Worm (Caenorhabditis elegans) whole organism, midembryonic: ENCODE measurements around the gene F47B10.3.

ENCODE experiments used
- cog-1 ChIP-seq: sonication (generic microtip); optimal IDR thresholded peaks from 2 replicates; lab custom pipeline; 2016; ENCODE audit warnings: missing genetic modification characterization, missing compliant biosample characterization
- flt-1 ChIP-seq: fragments of 200-800 bp; sonication (Bioruptor generic); IDR thresholded peaks from 2 replicates; pipeline ENCODE4 v1.3.6; 2022; ENCODE audit warnings: missing genetic modification characterization, missing compliant biosample characterization
- klf-2 ChIP-seq: fragments of 200-800 bp; sonication (Bioruptor generic); conservative IDR thresholded peaks from 2 replicates; pipeline ENCODE4 v1.3.6; 2022; ENCODE audit warnings: missing genetic modification reagents, missing genetic modification characterization, missing compliant biosample characterization
- med-1 ChIP-seq: sonication (generic microtip); optimal IDR thresholded peaks from 2 replicates; lab custom pipeline; 2017; ENCODE audit warnings: missing genetic modification characterization, mild to moderate bottlenecking, missing compliant biosample characterization, antibody characterized with exemption, missing genetic modification reagents; ENCODE audit not compliant: insufficient read depth
- ref-1 ChIP-seq: fragments of 200-800 bp; sonication (Bioruptor generic); conservative IDR thresholded peaks from 2 replicates; pipeline ENCODE4 v1.3.6; 2022; ENCODE audit warnings: missing genetic modification reagents, missing genetic modification characterization, missing compliant biosample characterization
- tab-1 ChIP-seq: fragments of 200-800 bp; sonication (Bioruptor generic); IDR thresholded peaks from 2 replicates; pipeline ENCODE4 v1.3.6; 2022; ENCODE audit warnings: missing genetic modification characterization, missing compliant biosample characterization
- ztf-23 ChIP-seq: fragments of 200-800 bp; sonication (Bioruptor generic); IDR thresholded peaks from 2 replicates; pipeline ENCODE4 v1.3.6; 2022; ENCODE audit warnings: missing genetic modification reagents, missing genetic modification characterization, missing compliant biosample characterization
- ztf-29 ChIP-seq: fragments of 200-800 bp; sonication (Bioruptor generic); IDR thresholded peaks from 2 replicates; pipeline ENCODE4 v1.3.6; 2022; ENCODE audit warnings: missing genetic modification reagents, missing genetic modification characterization, missing compliant biosample characterization

- TF ChIP-seq flt-1 (no peak), ztf-29 (no peak), med-1 (no peak), ztf-23 (no peak), cog-1 (no peak), tab-1 (GFP tag; lab: Robert Waterston, UW) (no peak), ref-1 (GFP tag; lab: Robert Waterston, UW) (no peak), klf-2 (GFP tag; lab: Robert Waterston, UW) (no peak)
Observed at ce11 chrX:10896498-10896897, 4.5 kb downstream of the F47B10.3 start, which contains the start of gene haly-1.
